Worm (Caenorhabditis elegans) whole organism, L4 larva: Measurements from ENCODE around the gene str-134.

Source experiments
- D1046.2 ChIP-seq: fragments of 200-800 bp; sonication (Bioruptor generic); IDR thresholded peaks from 2 replicates; pipeline ENCODE4 v1.3.6; 2022; ENCODE audit warnings: missing genetic modification characterization, missing compliant biosample characterization
- F26F4.8 ChIP-seq: fragments of 200-800 bp; sonication (Bioruptor generic); conservative IDR thresholded peaks from 2 replicates; pipeline ENCODE4 v1.3.6; 2022; ENCODE audit warnings: missing genetic modification characterization, missing compliant biosample characterization
- F44E2.7 ChIP-seq: fragments of 200-800 bp; sonication (Bioruptor generic); IDR thresholded peaks from 2 replicates; pipeline ENCODE4 v2.1.2; 2022; ENCODE audit warnings: missing genetic modification characterization, missing compliant biosample characterization
- T20F7.1 ChIP-seq: fragments of 200-800 bp; sonication (Bioruptor generic); optimal IDR thresholded peaks from 2 replicates; lab custom pipeline; 2018; ENCODE audit warnings: mild to moderate bottlenecking, missing genetic modification characterization, missing compliant biosample characterization
- T26A8.4 ChIP-seq: fragments of 200-800 bp; sonication (Bioruptor generic); IDR thresholded peaks from 2 replicates; pipeline ENCODE4 v1.3.6; 2022; ENCODE audit warnings: missing genetic modification characterization, missing compliant biosample characterization
- Y48G9A.11 ChIP-seq: fragments of 200-800 bp; sonication (Bioruptor generic); IDR thresholded peaks from 2 replicates; pipeline ENCODE4 v1.3.6; 2022; ENCODE audit warnings: missing genetic modification reagents, missing genetic modification characterization, missing compliant biosample characterization
- Y75B8A.6 ChIP-seq: fragments of 200-800 bp; sonication (Bioruptor generic); IDR thresholded peaks from 2 replicates; pipeline ENCODE4 v1.3.6; 2022; ENCODE audit warnings: missing genetic modification reagents, missing genetic modification characterization, missing compliant biosample characterization
- ZK337.2 ChIP-seq: fragments of 200-800 bp; sonication (Bioruptor generic); IDR thresholded peaks from 2 replicates; pipeline ENCODE4 v1.3.6; 2022; ENCODE audit warnings: missing genetic modification reagents, missing genetic modification characterization, missing compliant biosample characterization
- aha-1 ChIP-seq: fragments of 150-350 bp; peaks from one replicate; lab custom pipeline; 2014; ENCODE audit warnings: missing biosample characterization, missing genetic modification characterization
- arid-1 ChIP-seq: fragments of 200-800 bp; sonication (Bioruptor generic); conservative IDR thresholded peaks from 2 replicates; pipeline ENCODE4 v1.3.6; 2022; ENCODE audit warnings: missing genetic modification reagents, missing genetic modification characterization, missing compliant biosample characterization
- attf-4 ChIP-seq: sonication (generic microtip); optimal IDR thresholded peaks from 3 replicates; lab custom pipeline; 2017; ENCODE audit warnings: missing biosample characterization, missing genetic modification characterization
- ceh-20 ChIP-seq: fragments of 200-800 bp; sonication (Bioruptor generic); IDR thresholded peaks from 2 replicates; pipeline ENCODE4 v1.3.6; 2022; ENCODE audit warnings: missing genetic modification reagents, missing genetic modification characterization, missing compliant biosample characterization
- ctbp-1 ChIP-seq: fragments of 200-800 bp; sonication (Bioruptor generic); IDR thresholded peaks from 2 replicates; pipeline ENCODE4 v1.3.6; 2022; ENCODE audit warnings: missing genetic modification reagents, missing genetic modification characterization, missing compliant biosample characterization
- daf-12 ChIP-seq: fragments of 150-350 bp; optimal IDR thresholded peaks from 2 replicates; lab custom pipeline; 2014; ENCODE audit warnings: missing biosample characterization, missing genetic modification reagents, missing genetic modification characterization
- daf-19 ChIP-seq: fragments of 200-800 bp; sonication (Bioruptor generic); conservative IDR thresholded peaks from 2 replicates; pipeline ENCODE4 v1.3.6; 2022; ENCODE audit warnings: missing genetic modification characterization, missing compliant biosample characterization
- daf-8 ChIP-seq: fragments of 200-800 bp; sonication (Bioruptor generic); IDR thresholded peaks from 2 replicates; pipeline ENCODE4 v1.3.6; 2022; ENCODE audit warnings: missing genetic modification characterization, missing compliant biosample characterization
- dmd-6 ChIP-seq: fragments of 200-800 bp; sonication (Bioruptor generic); IDR thresholded peaks from 2 replicates; pipeline ENCODE4 v1.3.6; 2022; ENCODE audit warnings: missing genetic modification reagents, missing genetic modification characterization, missing compliant biosample characterization
- dmd-8 ChIP-seq: fragments of 200-800 bp; sonication (Bioruptor generic); IDR thresholded peaks from 2 replicates; pipeline ENCODE4 v1.3.6; 2022; ENCODE audit warnings: missing genetic modification characterization, missing compliant biosample characterization
- duxl-1 ChIP-seq: sonication (generic microtip); optimal IDR thresholded peaks from 2 replicates; lab custom pipeline; 2016; ENCODE audit warnings: mild to moderate bottlenecking, missing genetic modification characterization, moderate library complexity, missing compliant biosample characterization; ENCODE audit not compliant: poor library complexity
- egl-27 ChIP-seq: sonication (generic microtip); optimal IDR thresholded peaks from 3 replicates; lab custom pipeline; 2017; ENCODE audit warnings: missing biosample characterization, missing genetic modification reagents, missing genetic modification characterization
- egl-43 ChIP-seq: fragments of 200-800 bp; sonication (Bioruptor generic); IDR thresholded peaks from 2 replicates; pipeline ENCODE4 v1.3.6; 2022; ENCODE audit warnings: missing genetic modification reagents, missing genetic modification characterization, missing compliant biosample characterization
- fos-1 ChIP-seq: fragments of 150-350 bp; optimal IDR thresholded peaks from 2 replicates; lab custom pipeline; 2014; ENCODE audit warnings: missing biosample characterization, missing genetic modification characterization
- hlh-11 ChIP-seq: fragments of 200-800 bp; sonication (Bioruptor generic); optimal IDR thresholded peaks from 2 replicates; lab custom pipeline; 2018; ENCODE audit warnings: mild to moderate bottlenecking, missing genetic modification characterization, missing compliant biosample characterization
- hlh-30 ChIP-seq: sonication (generic microtip); optimal IDR thresholded peaks from 2 replicates; lab custom pipeline; 2017; ENCODE audit warnings: antibody characterized with exemption, mild to moderate bottlenecking, missing genetic modification characterization, missing compliant biosample characterization; ENCODE audit not compliant: insufficient read depth
- hmg-1.1 ChIP-seq: fragments of 200-800 bp; sonication (Bioruptor generic); IDR thresholded peaks from 2 replicates; pipeline ENCODE4 v1.3.6; 2022; ENCODE audit warnings: missing genetic modification reagents, missing genetic modification characterization, missing compliant biosample characterization
- lin-1 ChIP-seq: fragments of 200-800 bp; sonication (Bioruptor generic); IDR thresholded peaks from 2 replicates; pipeline ENCODE4 v1.3.6; 2022; ENCODE audit warnings: missing genetic modification reagents, missing genetic modification characterization, missing compliant biosample characterization
- lin-15B ChIP-seq: fragments of 150-350 bp; sonication (generic microtip); optimal IDR thresholded peaks from 3 replicates; lab custom pipeline; 2014; ENCODE audit warnings: missing biosample characterization, missing genetic modification characterization
- lin-29 ChIP-seq: fragments of 200-800 bp; sonication (Bioruptor generic); IDR thresholded peaks from 2 replicates; pipeline ENCODE4 v1.3.6; 2022; ENCODE audit warnings: missing genetic modification reagents, missing genetic modification characterization, missing compliant biosample characterization
- lsy-2 ChIP-seq, 2 experiments: fragments of 150-350 bp in 1 of 2; sonication (generic microtip) in 1 of 2; optimal IDR thresholded peaks; 2 replicates each; lab custom pipeline; 2014 to 2017; ENCODE audit warnings: missing biosample characterization in 2 of 2, missing genetic modification characterization in 2 of 2
- madf-5 ChIP-seq, 2 experiments: fragments of 200-800 bp; sonication (Bioruptor generic); IDR thresholded peaks; 2 replicates each; pipeline ENCODE4 v1.3.6; 2022; ENCODE audit warnings: missing compliant biosample characterization in 2 of 2, missing genetic modification characterization in 2 of 2
- mdl-1 ChIP-seq, 2 experiments: fragments of 150-350 bp in 1 of 2; sonication (generic microtip) in 1 of 2; optimal IDR thresholded peaks; 2 replicates each; lab custom pipeline; 2014 to 2017; ENCODE audit warnings: missing biosample characterization in 2 of 2, missing genetic modification characterization in 2 of 2
- mdt-29 ChIP-seq: fragments of 200-800 bp; sonication (Bioruptor generic); IDR thresholded peaks from 2 replicates; pipeline ENCODE4 v1.3.6; 2022; ENCODE audit warnings: missing genetic modification reagents, missing genetic modification characterization, missing compliant biosample characterization
- mes-2 ChIP-seq: sonication (generic microtip); optimal IDR thresholded peaks from 2 replicates; lab custom pipeline; 2016; ENCODE audit warnings: missing genotype, mild to moderate bottlenecking, missing genetic modification characterization, missing compliant biosample characterization; ENCODE audit not compliant: poor library complexity, severe bottlenecking
- nhr-10 ChIP-seq: fragments of 150-350 bp; optimal IDR thresholded peaks from 2 replicates; lab custom pipeline; 2014; ENCODE audit warnings: missing biosample characterization, missing genetic modification characterization
- nhr-111 ChIP-seq: fragments of 200-800 bp; sonication (Bioruptor generic); optimal IDR thresholded peaks from 2 replicates; lab custom pipeline; 2018; ENCODE audit warnings: mild to moderate bottlenecking, missing genetic modification characterization, missing compliant biosample characterization
- nhr-41 ChIP-seq: fragments of 200-800 bp; sonication (Bioruptor generic); IDR thresholded peaks from 2 replicates; pipeline ENCODE4 v1.3.6; 2022; ENCODE audit warnings: missing genetic modification reagents, missing genetic modification characterization, missing compliant biosample characterization
- nhr-48 ChIP-seq: sonication (generic microtip); optimal IDR thresholded peaks from 2 replicates; lab custom pipeline; 2016; ENCODE audit warnings: mild to moderate bottlenecking, missing genetic modification characterization, missing compliant biosample characterization
- nhr-76 ChIP-seq: fragments of 150-350 bp; optimal IDR thresholded peaks from 2 replicates; lab custom pipeline; 2014; ENCODE audit warnings: missing biosample characterization, missing genetic modification characterization
- php-3 ChIP-seq: fragments of 200-800 bp; sonication (Bioruptor generic); IDR thresholded peaks from 2 replicates; pipeline ENCODE4 v1.3.6; 2022; ENCODE audit warnings: missing genetic modification reagents, missing genetic modification characterization, missing compliant biosample characterization
- spr-3 ChIP-seq: fragments of 200-800 bp; sonication (Bioruptor generic); optimal IDR thresholded peaks from 2 replicates; lab custom pipeline; 2018; ENCODE audit warnings: mild to moderate bottlenecking, missing genetic modification characterization, missing compliant biosample characterization
- tag-97 ChIP-seq: fragments of 200-800 bp; sonication (Bioruptor generic); IDR thresholded peaks from 2 replicates; pipeline ENCODE4 v1.3.6; 2022; ENCODE audit warnings: missing genetic modification characterization, missing compliant biosample characterization
- zfp-2 ChIP-seq: sonication (generic microtip); optimal IDR thresholded peaks from 2 replicates; lab custom pipeline; 2016; ENCODE audit warnings: mild to moderate bottlenecking, missing genetic modification characterization, missing compliant biosample characterization
- zfp-3 ChIP-seq: fragments of 200-800 bp; sonication (Bioruptor generic); conservative IDR thresholded peaks from 2 replicates; pipeline ENCODE4 v1.3.6; 2022; ENCODE audit warnings: missing genetic modification reagents, missing genetic modification characterization, missing compliant biosample characterization
- zip-2 ChIP-seq: fragments of 150-350 bp; optimal IDR thresholded peaks from 2 replicates; lab custom pipeline; 2014; ENCODE audit warnings: missing biosample characterization, missing genetic modification characterization
- ztf-11 ChIP-seq: fragments of 150-350 bp; optimal IDR thresholded peaks from 2 replicates; lab custom pipeline; 2014; ENCODE audit warnings: missing biosample characterization, missing genetic modification characterization

The str-134 gene

DNA sequence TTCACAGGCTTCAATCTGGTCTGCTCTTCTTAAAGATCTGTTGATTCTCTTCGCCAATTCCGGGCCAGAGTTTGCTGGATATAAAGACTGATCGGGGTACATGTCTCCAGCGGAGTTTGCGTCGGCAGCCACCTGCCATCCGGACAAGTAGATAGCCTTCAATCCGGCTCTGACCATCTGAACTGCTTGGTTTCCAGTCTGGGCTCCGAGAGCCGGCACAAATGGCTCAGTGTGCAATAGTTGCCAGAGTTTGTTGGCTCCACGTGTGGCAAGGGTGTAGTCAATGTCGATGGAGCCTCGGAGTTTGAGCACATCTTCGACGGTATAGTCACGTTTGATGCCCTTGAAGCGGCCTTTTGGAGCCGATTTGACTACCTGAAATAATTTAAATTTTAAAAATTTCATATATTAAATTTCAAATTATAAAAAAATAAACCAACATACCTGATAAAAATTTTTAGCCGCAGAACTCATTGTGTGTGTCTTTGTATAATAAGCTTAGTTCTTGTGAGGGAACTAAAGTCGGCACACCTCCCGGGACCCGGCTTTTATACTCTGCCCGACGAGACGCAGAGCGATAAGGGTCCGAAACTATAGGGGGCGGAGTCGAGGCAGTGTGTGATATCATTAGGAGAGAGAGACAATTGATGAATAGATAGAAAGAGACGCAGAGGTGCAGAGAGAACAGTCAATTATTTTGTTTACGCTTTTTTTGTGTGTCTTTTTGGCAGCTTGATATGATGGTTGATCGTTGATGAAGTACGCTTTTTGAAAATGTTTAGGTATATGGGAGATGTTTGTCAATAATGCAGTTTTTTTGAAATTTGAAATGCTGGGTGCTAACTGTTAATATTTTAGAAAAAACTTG, 15.7 kb upstream of the str-134 start, which contains the start of the genes icl-1 and srh-2 (continued):
- TF ChIP-seq lin-15B (tag; lab: Kevin White, UChicago) (no peak), zfp-3 (GFP tag; lab: Robert Waterston, UW) (peak; percentile 48), lin-29 (GFP tag; lab: Robert Waterston, UW) (peak; percentile 38; the same call in 1 of the 2 replicates), dmd-6 (GFP tag; lab: Robert Waterston, UW) (peak; percentile 32; the same call in 1 of the 2 replicates), egl-43 (GFP tag; lab: Robert Waterston, UW) (peak; percentile 73), duxl-1 (tag; lab: Kevin White, UChicago) (peak; percentile 65), mes-2 (tag; lab: Kevin White, UChicago) (peak; percentile 55), zip-2 (no peak), lsy-2 (tag; optimal IDR thresholded peaks at IDR 0.05; lab: Kevin White, UChicago) (peak in 1 of 2 experiments; percentile 47), php-3 (GFP tag; lab: Robert Waterston, UW) (no peak), mdt-29 (GFP tag; lab: Robert Waterston, UW) (peak; percentile 48; the same call in 1 of the 2 replicates), zfp-2 (tag; lab: Kevin White, UChicago) (no peak), egl-27 (tag; lab: Kevin White, UChicago) (no peak), D1046.2 (GFP tag; lab: Robert Waterston, UW) (no peak; the same call in 1 of the 2 replicates), daf-19 (GFP tag; lab: Robert Waterston, UW) (peak; percentile 68; the same call in 1 of the 2 replicates), madf-5 (GFP tag; IDR thresholded peaks at IDR 0.05; lab: Robert Waterston, UW) (0 out of 4 replicates have a peak, but pooled peaks of 1 of the 2 experiments have one; percentile 25), arid-1 (no peak; the same call in none of the 2 replicates), aha-1 (peak; percentile 90), nhr-10 (tag; lab: Kevin White, UChicago) (peak; percentile 64), fos-1 (no peak)

DNA sequence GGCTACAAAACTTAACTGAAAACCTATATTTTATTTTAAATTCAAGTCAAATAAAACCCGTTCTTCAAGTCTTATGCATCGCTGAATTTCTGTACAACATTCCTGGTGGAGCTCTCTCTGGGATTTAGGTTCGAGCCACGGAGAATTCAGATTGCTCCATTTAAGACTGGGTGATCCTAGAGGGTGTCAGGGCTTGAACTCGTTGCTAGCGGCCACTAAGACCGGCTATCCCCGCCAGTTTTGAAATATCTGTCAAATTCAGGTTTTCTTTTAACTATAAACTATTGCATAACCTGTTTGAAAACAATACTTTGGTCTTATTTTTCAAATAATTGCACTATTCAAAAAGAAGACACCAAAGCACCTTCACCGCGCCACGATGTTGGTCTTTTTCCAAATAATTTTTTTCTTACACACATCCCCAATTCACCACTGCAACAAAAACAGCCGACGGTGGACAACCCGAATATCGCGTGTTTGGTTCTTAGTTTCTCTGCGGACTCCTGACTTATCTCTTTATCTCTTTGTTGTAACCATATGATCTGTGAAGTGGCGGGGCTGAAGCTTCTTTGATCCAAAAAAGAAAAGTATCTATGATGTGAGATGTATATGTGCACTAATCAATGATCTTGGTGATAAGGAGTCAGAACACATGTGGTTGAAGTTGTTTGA, 14.5 kb upstream of the str-134 start:
- TF ChIP-seq tag-97 (GFP tag; lab: Robert Waterston, UW) (no peak), nhr-111 (GFP tag; lab: Kevin White, UChicago) (peak; percentile 47), dmd-8 (no peak), T20F7.1 (GFP tag; lab: Kevin White, UChicago) (peak; percentile 23), F44E2.7 (GFP tag; lab: Robert Waterston, UW) (no peak), lin-15B (tag; lab: Kevin White, UChicago) (no peak), T26A8.4 (GFP tag; lab: Robert Waterston, UW) (peak; percentile 39; the same call in 1 of the 2 replicates), egl-27 (tag; lab: Kevin White, UChicago) (no peak), hmg-1.1 (GFP tag; lab: Robert Waterston, UW) (0 out of 2 replicates have a peak, but pooled peaks have one; percentile 26), hlh-30 (tag; lab: Kevin White, UChicago) (peak; percentile 91), ztf-11 (tag; lab: Kevin White, UChicago) (no peak), nhr-41 (GFP tag; lab: Robert Waterston, UW) (no peak), ceh-20 (GFP tag; lab: Robert Waterston, UW) (no peak; the same call in 1 of the 2 replicates), nhr-76 (tag; lab: Kevin White, UChicago) (no peak), Y48G9A.11 (GFP tag; lab: Robert Waterston, UW) (0 out of 2 replicates have a peak, but pooled peaks have one; percentile 10), zfp-3 (GFP tag; lab: Robert Waterston, UW) (0 out of 2 replicates have a peak, but pooled peaks have one; percentile 23), mdl-1 (tag; optimal IDR thresholded peaks at IDR 0.05; lab: Kevin White, UChicago) (peak; percentile 26 to 81), ctbp-1 (GFP tag; lab: Robert Waterston, UW) (0 out of 2 replicates have a peak, but pooled peaks have one; percentile 5), lin-1 (GFP tag; lab: Robert Waterston, UW) (no peak), hlh-11 (peak; percentile 94), attf-4 (tag; lab: Kevin White, UChicago) (no peak), nhr-48 (tag; lab: Kevin White, UChicago) (peak; percentile 64), spr-3 (GFP tag; lab: Kevin White, UChicago) (no peak), ZK337.2 (GFP tag; lab: Robert Waterston, UW) (no peak), Y75B8A.6 (0 out of 2 replicates have a peak, but pooled peaks have one; percentile 10), lin-29 (GFP tag; lab: Robert Waterston, UW) (no peak), daf-12 (no peak), daf-8 (GFP tag; lab: Robert Waterston, UW) (no peak), F26F4.8 (GFP tag; lab: Robert Waterston, UW) (no peak)
